Fruit fly (Drosophila melanogaster): ENCODE results near the gene CG32536.

DNA sequence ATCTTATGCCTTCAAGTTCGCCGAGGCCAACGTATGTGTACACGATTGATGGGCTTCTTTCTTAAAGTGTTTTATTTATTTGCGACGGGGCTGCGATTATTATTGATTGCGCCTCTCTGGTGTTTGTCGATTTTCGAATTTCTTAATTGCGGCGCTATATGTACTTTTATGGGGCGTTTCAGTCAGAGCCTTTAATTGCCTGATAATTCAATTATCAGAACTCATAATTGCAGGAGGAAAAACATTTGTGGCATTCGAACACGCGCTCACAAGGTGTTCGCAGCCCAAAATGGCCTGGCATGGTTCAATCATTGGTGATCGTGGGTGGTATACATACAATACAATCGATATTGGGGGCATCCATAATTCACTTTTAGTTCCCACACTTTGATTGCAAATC is 9.5 kb upstream of the CG32536 start:
- TF ChIP-seq NC2β (GFP tag; optimal IDR thresholded peaks at IDR 0.05) (no peak), Oli (tag; optimal IDR thresholded peaks at IDR 0.05) (no peak), CG32767 (GFP tag; IDR thresholded peaks at IDR 0.05) (no peak), CG12942 (GFP tag; optimal IDR thresholded peaks at IDR 0.05) (no peak), D19B (GFP tag; optimal IDR thresholded peaks at IDR 0.05) (no peak)

Measured in whole organism, embryonic.